Fruit fly (Drosophila melanogaster) whole organism, larva: ENCODE measurements around the gene CG14304.

ENCODE experiments used
- noc ChIP-seq: fragments of 200-800 bp; sonication (Bioruptor generic); optimal IDR thresholded peaks from 3 replicates; lab custom pipeline; 2019; ENCODE audit warnings: missing biosample characterization, mild to moderate bottlenecking, missing genetic modification characterization, moderate library complexity

Gene CG14304

DNA sequence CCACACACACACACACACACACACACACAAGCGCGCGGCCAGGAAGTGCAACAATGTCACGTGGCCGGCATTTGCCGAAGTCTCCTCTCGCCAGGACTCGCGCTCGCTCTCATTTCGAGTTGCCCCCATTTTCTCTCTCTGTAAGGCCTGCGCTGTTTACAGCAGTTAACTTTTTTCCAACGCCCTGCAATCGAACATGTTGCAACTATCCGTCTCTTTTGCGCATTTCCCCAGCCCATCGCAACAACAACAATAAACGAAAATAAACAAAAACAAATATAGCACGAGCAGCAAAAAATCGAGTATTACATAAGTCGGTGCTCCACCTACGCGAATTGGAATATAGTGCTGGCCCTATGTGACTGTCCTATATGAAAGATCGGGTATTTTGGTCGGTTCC, 74.2 kb downstream of the CG14304 start:
- no peak for TF ChIP-seq noc

DNA sequence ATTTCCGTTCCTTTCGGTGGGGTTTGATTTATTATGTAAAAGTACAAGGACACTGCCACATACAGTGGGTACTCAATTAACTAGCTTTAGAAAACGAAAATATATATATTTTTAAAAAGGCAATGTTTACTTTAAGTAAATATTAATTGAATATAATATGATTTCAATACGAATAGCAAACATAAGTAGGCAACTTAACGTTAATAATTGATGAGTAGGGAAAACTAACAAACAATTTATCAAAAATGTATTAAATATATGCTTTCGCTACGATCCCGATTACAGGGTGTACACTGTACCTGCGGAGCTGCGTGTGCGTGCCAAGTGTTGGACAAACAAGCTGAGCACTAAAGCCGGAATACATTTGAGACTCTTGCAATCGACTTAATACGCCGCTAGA, 75.0 kb downstream of the CG14304 start:
- no peak for TF ChIP-seq noc

DNA sequence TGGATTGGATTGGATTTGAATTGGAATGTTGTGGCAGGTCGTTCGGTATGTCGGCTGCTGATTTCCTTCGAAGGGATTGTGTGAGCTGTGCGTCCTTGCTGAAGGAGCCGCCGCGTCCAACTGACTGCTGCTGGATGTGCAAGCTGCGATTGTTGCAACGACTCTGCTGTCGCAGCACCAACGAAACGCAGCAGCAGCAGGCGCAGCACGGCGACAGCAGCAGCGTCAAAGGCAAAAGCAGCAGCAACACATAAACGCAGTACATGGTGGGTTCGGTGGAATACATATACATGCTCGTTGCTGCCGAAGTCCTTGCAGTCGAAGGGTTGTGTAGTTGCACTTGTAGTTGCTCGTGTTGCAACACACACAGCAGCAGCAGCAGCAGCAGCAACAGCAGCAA, 75.6 kb downstream of the CG14304 start, which contains the start of gene fru:
Gene fru, minus strand, starts transcription at position 101 of the 400 bp plus-strand sequence.
- no peak for TF ChIP-seq noc
